Worm (Caenorhabditis elegans): Measurements from ENCODE around the gene Y32G9A.3.

Gene Y32G9A.3

DNA sequence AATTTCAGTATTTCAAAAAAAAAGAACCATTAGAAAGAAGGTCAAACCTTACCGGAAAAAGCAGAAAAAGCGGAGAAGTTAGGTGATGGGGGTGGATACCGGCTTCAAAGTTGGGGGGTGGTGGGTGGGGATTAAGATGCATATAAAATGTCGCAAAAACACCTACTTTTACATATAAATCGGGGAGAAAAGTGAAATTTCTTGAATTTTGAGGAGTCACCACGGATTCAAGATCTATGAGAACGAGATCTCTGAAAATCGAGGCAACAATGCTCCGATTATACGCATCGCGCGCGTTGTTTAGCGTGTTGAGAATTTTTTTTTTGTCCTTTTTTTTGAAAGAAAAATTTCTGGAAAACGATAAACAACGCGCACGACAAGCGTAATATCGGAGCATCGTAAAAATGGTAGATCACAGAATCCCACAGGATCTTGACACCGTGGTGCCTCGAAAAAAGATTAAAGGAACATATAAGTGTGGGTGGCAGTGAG is 35.7 kb upstream of the Y32G9A.3 start (continued):
- TF ChIP-seq atf-7 (tag; optimal IDR thresholded peaks at IDR 0.05) (peak; percentile 76), nhr-27 (tag; optimal IDR thresholded peaks at IDR 0.05) (no peak), sea-2 (GFP tag; IDR thresholded peaks at IDR 0.05) (no peak), F55B11.4 (tag; optimal IDR thresholded peaks at IDR 0.05; ENCODE audit: borderline replicate concordance, insufficient read depth) (no peak), ztf-6 (GFP tag; IDR thresholded peaks at IDR 0.05) (no peak), D2030.7 (GFP tag; IDR thresholded peaks at IDR 0.05) (peak; percentile 68), him-1 (tag; optimal IDR thresholded peaks at IDR 0.05) (peak; percentile 60), tlf-1 (GFP tag; optimal IDR thresholded peaks at IDR 0.05) (peak; percentile 54), nfya-1 (tag; optimal IDR thresholded peaks at IDR 0.05; ENCODE audit: borderline replicate concordance, insufficient read depth) (no peak), rcor-1 (GFP tag; IDR thresholded peaks at IDR 0.05) (peak; percentile 50), C17E4.6 (GFP tag; IDR thresholded peaks at IDR 0.05) (0 out of 2 replicates have a peak, but pooled peaks have one; percentile 11), B0035.1 (tag; optimal IDR thresholded peaks at IDR 0.05) (no peak), bed-1 (GFP tag; IDR thresholded peaks at IDR 0.05) (no peak), dpff-1 (tag; optimal IDR thresholded peaks at IDR 0.05) (peak; percentile 69), T26A5.8 (tag; optimal IDR thresholded peaks at IDR 0.05) (peak; percentile 92), lsl-1 (GFP tag; optimal IDR thresholded peaks at IDR 0.05) (peak; percentile 46), egl-18 (GFP tag; IDR thresholded peaks at IDR 0.05) (no peak), sdz-38 (tag; optimal IDR thresholded peaks at IDR 0.05) (no peak), hsf-1 (GFP tag; IDR thresholded peaks at IDR 0.05) (peak; percentile 65), F57A8.1 (GFP tag; optimal IDR thresholded peaks at IDR 0.05) (no peak), ztf-18 (tag; optimal IDR thresholded peaks at IDR 0.05) (no peak), mel-28 (tag; optimal IDR thresholded peaks at IDR 0.05; ENCODE audit: borderline replicate concordance) (no peak), zfh-2 (GFP tag; conservative IDR thresholded peaks at IDR 0.05) (no peak), F39B2.1 (GFP tag; IDR thresholded peaks at IDR 0.05) (peak; percentile 21; the same call in 1 of the 2 replicates), pbrm-1 (GFP tag; IDR thresholded peaks at IDR 0.05) (peak; percentile 67; the same call in 1 of the 2 replicates), repo-1 (tag; optimal IDR thresholded peaks at IDR 0.05) (peak; percentile 87), K11D2.4 (GFP tag; IDR thresholded peaks at IDR 0.05) (peak; percentile 43; the same call in 1 of the 2 replicates), madf-8 (GFP tag; conservative IDR thresholded peaks at IDR 0.05) (no peak), aptf-2 (GFP tag; conservative IDR thresholded peaks at IDR 0.05) (no peak), rec-8 (tag; optimal IDR thresholded peaks at IDR 0.05) (peak in 1 of 2 experiments; percentile 33), F33H1.4 (GFP tag; IDR thresholded peaks at IDR 0.05) (0 out of 2 replicates have a peak, but pooled peaks have one; percentile 35), cebp-2 (GFP tag; IDR thresholded peaks at IDR 0.05) (peak; percentile 59; the same call in 1 of the 2 replicates), snpc-3.4 (tag; optimal IDR thresholded peaks at IDR 0.05) (peak; percentile 62), nhr-120 (GFP tag; IDR thresholded peaks at IDR 0.05) (no peak), ceh-79 (tag; optimal IDR thresholded peaks at IDR 0.05) (peak; percentile 98), egrh-3 (GFP tag; IDR thresholded peaks at IDR 0.05) (no peak), lin-40 (tag; optimal IDR thresholded peaks at IDR 0.05) (peak; percentile 3), madf-3 (GFP tag; IDR thresholded peaks at IDR 0.05) (peak; percentile 61; the same call in 1 of the 2 replicates), cebp-1 (GFP tag; IDR thresholded peaks at IDR 0.05) (no peak), cebp-1 (tag; optimal IDR thresholded peaks at IDR 0.05) (peak; percentile 78), madf-10 (tag; optimal IDR thresholded peaks at IDR 0.05) (peak; percentile 20), K12H6.12 (tag; optimal IDR thresholded peaks at IDR 0.05) (peak; percentile 55), akir-1 (GFP tag; optimal IDR thresholded peaks at IDR 0.05) (no peak), sptf-2 (GFP tag; optimal IDR thresholded peaks at IDR 0.05) (no peak), hmg-1.2 (GFP tag; IDR thresholded peaks at IDR 0.05) (peak; percentile 48), rpc-1 (optimal IDR thresholded peaks at IDR 0.05) (no peak), rpc-1 (tag; optimal IDR thresholded peaks at IDR 0.05) (no peak), ceh-27 (GFP tag; optimal IDR thresholded peaks at IDR 0.05) (no peak)

Data from whole organism, young adult.